Worm (Caenorhabditis elegans) whole organism, L1 larva: ENCODE measurements around the gene srab-26.

Experiments
- C04F5.9 ChIP-seq: sonication (generic microtip); optimal IDR thresholded peaks from 2 replicates; lab custom pipeline; 2016; ENCODE audit warnings: missing genetic modification characterization, missing compliant biosample characterization
- aha-1 ChIP-seq: fragments of 150-350 bp; optimal IDR thresholded peaks from 2 replicates; lab custom pipeline; 2014; ENCODE audit warnings: missing biosample characterization, missing genetic modification characterization
- ceh-8 ChIP-seq: fragments of 200-800 bp; sonication (Bioruptor generic); optimal IDR thresholded peaks from 2 replicates; lab custom pipeline; 2018; ENCODE audit warnings: mild to moderate bottlenecking, missing genetic modification characterization, moderate library complexity, missing compliant biosample characterization
- ceh-82 ChIP-seq, 3 experiments: fragments of 150-350 bp in 1 of 3; sonication (generic microtip) in 2 of 3; optimal IDR thresholded peaks; 2 replicates each; lab custom pipeline; 2014 to 2017; ENCODE audit warnings: missing biosample characterization in 3 of 3, missing genetic modification characterization in 3 of 3
- ces-1 ChIP-seq: fragments of 150-350 bp; optimal IDR thresholded peaks from 2 replicates; lab custom pipeline; 2014; ENCODE audit warnings: missing biosample characterization, missing genetic modification reagents, missing genetic modification characterization
- dsc-1 ChIP-seq: sonication (generic microtip); optimal IDR thresholded peaks from 2 replicates; lab custom pipeline; 2016; ENCODE audit warnings: mild to moderate bottlenecking, missing genetic modification characterization, missing compliant biosample characterization
- efl-1 ChIP-seq, 4 experiments: fragments of 150-350 bp; optimal IDR thresholded peaks in 3 of 4; peaks in 1 of 4; 1 replicate in 1 of 4; 2 replicates in 3 of 4; lab custom pipeline; 2014; ENCODE audit warnings: missing biosample characterization in 2 of 4, missing genetic modification characterization in 2 of 4, missing genetic modification reagents in 2 of 4
- elt-2 ChIP-seq: sonication (generic microtip); optimal IDR thresholded peaks from 2 replicates; lab custom pipeline; 2016; ENCODE audit warnings: missing genetic modification characterization, mild to moderate bottlenecking, inconsistent platforms, missing compliant biosample characterization, missing genetic modification reagents
- elt-3 ChIP-seq, 6 experiments: fragments of 150-350 bp in 1 of 6; sonication (generic microtip); optimal IDR thresholded peaks; 2 replicates each; lab custom pipeline; 2017 to 2018; ENCODE audit warnings: missing biosample characterization in 6 of 6, missing genetic modification characterization in 6 of 6, inconsistent platforms in 1 of 6
- fkh-8 ChIP-seq: sonication (generic microtip); optimal IDR thresholded peaks from 2 replicates; lab custom pipeline; 2016; ENCODE audit warnings: mild to moderate bottlenecking, missing genetic modification characterization, missing compliant biosample characterization
- hlh-17 ChIP-seq: fragments of 200-800 bp; sonication (Bioruptor generic); optimal IDR thresholded peaks from 2 replicates; lab custom pipeline; 2018; ENCODE audit warnings: missing genetic modification characterization, mild to moderate bottlenecking, missing compliant biosample characterization, moderate library complexity, borderline replicate concordance
- hpl-2 ChIP-seq: fragments of 150-350 bp; optimal IDR thresholded peaks from 2 replicates; lab custom pipeline; 2014; ENCODE audit warnings: missing biosample characterization, missing genetic modification reagents, missing genetic modification characterization
- isw-1 ChIP-seq: fragments of 200-800 bp; sonication (Bioruptor generic); IDR thresholded peaks from 2 replicates; pipeline ENCODE4 v1.3.6; 2022; ENCODE audit warnings: missing genetic modification characterization, missing compliant biosample characterization
- jun-1 ChIP-seq: fragments of 150-350 bp; optimal IDR thresholded peaks from 2 replicates; lab custom pipeline; 2014; ENCODE audit warnings: missing biosample characterization, missing genetic modification reagents, missing genetic modification characterization
- lin-13 ChIP-seq: fragments of 150-350 bp; optimal IDR thresholded peaks from 2 replicates; lab custom pipeline; 2014; ENCODE audit warnings: missing biosample characterization, missing genetic modification reagents, missing genetic modification characterization
- lin-15B ChIP-seq: fragments of 150-350 bp; sonication (generic microtip); optimal IDR thresholded peaks from 3 replicates; lab custom pipeline; 2014; ENCODE audit warnings: missing biosample characterization, missing genetic modification characterization
- lin-35 ChIP-seq, 2 experiments: fragments of 150-350 bp; optimal IDR thresholded peaks; 2 replicates each; lab custom pipeline; 2014; ENCODE audit warnings: missing biosample characterization in 2 of 2, missing genetic modification characterization in 2 of 2, missing genetic modification reagents in 2 of 2
- mab-9 ChIP-seq: fragments of 200-800 bp; sonication (Bioruptor generic); IDR thresholded peaks from 2 replicates; pipeline ENCODE4 v1.3.6; 2022; ENCODE audit warnings: missing genetic modification reagents, missing genetic modification characterization, missing compliant biosample characterization
- mdl-1 ChIP-seq, 2 experiments: fragments of 150-350 bp; optimal IDR thresholded peaks; 2 replicates each; lab custom pipeline; 2014 to 2017; ENCODE audit warnings: missing biosample characterization in 2 of 2, missing genetic modification characterization in 2 of 2, inconsistent platforms in 1 of 2
- nhr-20 ChIP-seq: sonication (generic microtip); optimal IDR thresholded peaks from 2 replicates; lab custom pipeline; 2016; ENCODE audit warnings: mild to moderate bottlenecking, missing genetic modification characterization, missing compliant biosample characterization
- nhr-28 ChIP-seq: fragments of 150-350 bp; optimal IDR thresholded peaks from 2 replicates; lab custom pipeline; 2014; ENCODE audit warnings: missing biosample characterization, missing genetic modification characterization
- nhr-71 ChIP-seq: sonication (generic microtip); optimal IDR thresholded peaks from 2 replicates; lab custom pipeline; 2016; ENCODE audit warnings: mild to moderate bottlenecking, missing genetic modification characterization, moderate library complexity, missing compliant biosample characterization
- nhr-85 ChIP-seq: sonication (generic microtip); peaks from one replicate; lab custom pipeline; 2016; ENCODE audit warnings: missing genetic modification characterization, inconsistent platforms, missing compliant biosample characterization
- nhr-90 ChIP-seq: sonication (generic microtip); optimal IDR thresholded peaks from 2 replicates; lab custom pipeline; 2016; ENCODE audit warnings: mild to moderate bottlenecking, missing genetic modification characterization, missing compliant biosample characterization; ENCODE audit not compliant: poor library complexity
- pag-3 ChIP-seq: sonication (generic microtip); optimal IDR thresholded peaks from 2 replicates; lab custom pipeline; 2017; ENCODE audit warnings: missing genetic modification characterization, mild to moderate bottlenecking, missing compliant biosample characterization, antibody characterized with exemption, borderline replicate concordance; ENCODE audit not compliant: insufficient read depth
- pqm-1 ChIP-seq: sonication (generic microtip); optimal IDR thresholded peaks from 3 replicates; lab custom pipeline; 2017; ENCODE audit warnings: missing biosample characterization, missing genetic modification characterization
- rnt-1 ChIP-seq: sonication (generic microtip); optimal IDR thresholded peaks from 2 replicates; lab custom pipeline; 2016; ENCODE audit warnings: mild to moderate bottlenecking, missing genetic modification characterization, moderate library complexity, missing compliant biosample characterization
- skn-1 ChIP-seq: fragments of 150-350 bp; optimal IDR thresholded peaks from 2 replicates; lab custom pipeline; 2014; ENCODE audit warnings: missing biosample characterization, missing genetic modification characterization
- snpc-4 ChIP-seq: fragments of 150-350 bp; optimal IDR thresholded peaks from 2 replicates; lab custom pipeline; 2014; ENCODE audit warnings: missing biosample characterization, missing genetic modification characterization
- sup-37 ChIP-seq: fragments of 200-800 bp; sonication (Bioruptor generic); optimal IDR thresholded peaks from 2 replicates; lab custom pipeline; 2018; ENCODE audit warnings: mild to moderate bottlenecking, missing genetic modification characterization, missing compliant biosample characterization
- tlp-1 ChIP-seq: fragments of 150-350 bp; optimal IDR thresholded peaks from 2 replicates; lab custom pipeline; 2014; ENCODE audit warnings: missing biosample characterization, missing genetic modification characterization
- unc-30 ChIP-seq: sonication (generic microtip); optimal IDR thresholded peaks from 2 replicates; lab custom pipeline; 2017; ENCODE audit warnings: missing biosample characterization, missing genetic modification characterization
- unc-62 ChIP-seq: fragments of 150-350 bp; optimal IDR thresholded peaks from 2 replicates; lab custom pipeline; 2014; ENCODE audit warnings: missing biosample characterization, missing genetic modification reagents, missing genetic modification characterization
- unc-86 ChIP-seq: sonication (generic microtip); optimal IDR thresholded peaks from 2 replicates; lab custom pipeline; 2016; ENCODE audit warnings: missing genetic modification characterization, missing compliant biosample characterization
- zag-1 ChIP-seq: fragments of 150-350 bp; optimal IDR thresholded peaks from 2 replicates; lab custom pipeline; 2014; ENCODE audit warnings: missing biosample characterization, missing genetic modification characterization
- zip-4 ChIP-seq: fragments of 200-800 bp; sonication (Bioruptor generic); optimal IDR thresholded peaks from 2 replicates; lab custom pipeline; 2018; ENCODE audit warnings: mild to moderate bottlenecking, missing genetic modification characterization, moderate library complexity, missing compliant biosample characterization

Gene srab-26

ce11 chrV:9879404-9879803 is at the start of gene srab-26:
TSS of gene srab-26 (minus strand) at chrV:9879504.
- TF ChIP-seq unc-86 (tag; lab: Kevin White, UChicago) (no peak), zag-1 (tag; lab: Kevin White, UChicago) (no peak), zip-4 (GFP tag; lab: Kevin White, UChicago) (no peak), C04F5.9 (tag; lab: Kevin White, UChicago) (no peak), hlh-17 (no peak), pag-3 (tag; lab: Kevin White, UChicago) (no peak), sup-37 (GFP tag; lab: Kevin White, UChicago) (no peak), dsc-1 (tag; lab: Kevin White, UChicago) (no peak), ceh-8 (no peak), aha-1 (tag; lab: Kevin White, UChicago) (no peak), mdl-1 (tag; optimal IDR thresholded peaks at IDR 0.05; lab: Kevin White, UChicago) (no peak), rnt-1 (tag; lab: Kevin White, UChicago) (no peak), nhr-85 (tag; lab: Kevin White, UChicago) (no peak)

- TF ChIP-seq lin-35 (GFP tag; optimal IDR thresholded peaks at IDR 0.05; lab: Kevin White, UChicago), result peak in 1 of 2 experiments; percentile 28
- TF ChIP-seq elt-2 (tag; lab: Kevin White, UChicago), result peak; percentile 73
- no peak for TF ChIP-seq pqm-1 (tag; lab: Kevin White, UChicago)
Observed at ce11 chrV:9927954-9928353, 48.6 kb upstream of the srab-26 start.

ce11 chrV:9927381-9927780 is 48.1 kb upstream of the srab-26 start:
- TF ChIP-seq hlh-17 (no peak), efl-1 (optimal IDR thresholded peaks at IDR 0.05; lab: Kevin White, UChicago) (no peak), efl-1 (GFP tag; optimal IDR thresholded peaks at IDR 0.05 in 1 of 2; lab: Kevin White, UChicago) (peak in 1 of 2 experiments; percentile 34)

ce11 chrV:9926240-9926639 is 46.9 kb upstream of the srab-26 start, which contains the start of gene C50H2.13:
TSS of gene C50H2.13 (plus strand) at chrV:9926540.
- no peak for TF ChIP-seq zip-4 (GFP tag; lab: Kevin White, UChicago)
- no peak for TF ChIP-seq isw-1
- no peak for TF ChIP-seq hpl-2 (GFP tag; lab: Kevin White, UChicago)
- no peak for TF ChIP-seq mdl-1 (tag; optimal IDR thresholded peaks at IDR 0.05; lab: Kevin White, UChicago)
- no peak for TF ChIP-seq fkh-8
- TF ChIP-seq nhr-71 (tag; lab: Kevin White, UChicago), result no peak

- TF ChIP-seq nhr-71 (tag; lab: Kevin White, UChicago) (peak; percentile 2), dsc-1 (tag; lab: Kevin White, UChicago) (no peak), nhr-90 (tag; lab: Kevin White, UChicago) (peak; percentile 19), lin-15B (no peak), jun-1 (tag; lab: Kevin White, UChicago) (peak; percentile 43), efl-1 (optimal IDR thresholded peaks at IDR 0.05; lab: Kevin White, UChicago) (no peak), efl-1 (GFP tag; optimal IDR thresholded peaks at IDR 0.05 in 1 of 2; lab: Kevin White, UChicago) (peak in 1 of 2 experiments; percentile 27), elt-2 (tag; lab: Kevin White, UChicago) (peak; percentile 96), pqm-1 (tag; lab: Kevin White, UChicago) (peak; percentile 39)
Observed at ce11 chrV:9925647-9926046, 46.3 kb upstream of the srab-26 start.

- no peak for TF ChIP-seq tlp-1
- TF ChIP-seq nhr-20 (tag; lab: Kevin White, UChicago), result no peak
- TF ChIP-seq mab-9 (GFP tag; lab: Robert Waterston, UW), result no peak
- no peak for TF ChIP-seq ceh-82 (tag; optimal IDR thresholded peaks at IDR 0.05; lab: Kevin White, UChicago)
- TF ChIP-seq skn-1 (tag; lab: Kevin White, UChicago), result no peak
- TF ChIP-seq lin-13 (GFP tag; lab: Kevin White, UChicago), result no peak
- TF ChIP-seq unc-30 (tag; lab: Kevin White, UChicago), result no peak
- TF ChIP-seq nhr-85 (tag; lab: Kevin White, UChicago), result no peak
- TF ChIP-seq unc-62 (GFP tag; lab: Kevin White, UChicago), result no peak
- TF ChIP-seq snpc-4 (tag; lab: Kevin White, UChicago), result no peak
- TF ChIP-seq pqm-1 (tag; lab: Kevin White, UChicago), result peak; percentile 1
- no peak for TF ChIP-seq nhr-28 (tag; lab: Kevin White, UChicago)
- peak; percentile 52 for TF ChIP-seq elt-2 (tag; lab: Kevin White, UChicago)
- no peak for TF ChIP-seq elt-3 (tag; optimal IDR thresholded peaks at IDR 0.05; lab: Kevin White, UChicago)
- TF ChIP-seq hlh-17, result no peak
- TF ChIP-seq ces-1, result no peak
Observed at ce11 chrV:9924389-9924788, 45.1 kb upstream of the srab-26 start.
